Worm (Caenorhabditis elegans) whole organism, early embryonic: ENCODE results near the gene Y32B12B.1.

Experiments
- B0310.2 ChIP-seq: sonication (generic microtip); optimal IDR thresholded peaks from 2 replicates; lab custom pipeline; 2016; ENCODE audit warnings: mild to moderate bottlenecking, missing genetic modification characterization, missing compliant biosample characterization
- F13C5.2 ChIP-seq: sonication (generic microtip); optimal IDR thresholded peaks from 2 replicates; lab custom pipeline; 2017; ENCODE audit warnings: mild to moderate bottlenecking, missing genetic modification characterization, inconsistent platforms, missing compliant biosample characterization
- aly-1 ChIP-seq: sonication (generic microtip); optimal IDR thresholded peaks from 2 replicates; lab custom pipeline; 2016; ENCODE audit warnings: missing genetic modification characterization, missing compliant biosample characterization
- ama-1 ChIP-seq: fragments of 150-350 bp; optimal IDR thresholded peaks from 2 replicates; lab custom pipeline; 2014
- ceh-13 ChIP-seq: fragments of 200-800 bp; sonication (Bioruptor generic); optimal IDR thresholded peaks from 2 replicates; lab custom pipeline; 2018; ENCODE audit warnings: mild to moderate bottlenecking, missing genetic modification characterization, missing compliant biosample characterization
- ceh-36 ChIP-seq: sonication (generic microtip); optimal IDR thresholded peaks from 2 replicates; lab custom pipeline; 2016; ENCODE audit warnings: missing genetic modification characterization, inconsistent platforms, missing compliant biosample characterization
- ets-7 ChIP-seq: sonication (generic microtip); optimal IDR thresholded peaks from 2 replicates; lab custom pipeline; 2016; ENCODE audit warnings: missing genotype, missing genetic modification characterization, missing compliant biosample characterization
- flt-1 ChIP-seq: fragments of 200-800 bp; sonication (Bioruptor generic); IDR thresholded peaks from 2 replicates; pipeline ENCODE4 v1.3.6; 2022; ENCODE audit warnings: missing genetic modification characterization, missing compliant biosample characterization
- hmbx-1 ChIP-seq: sonication (generic microtip); optimal IDR thresholded peaks from 2 replicates; lab custom pipeline; 2016; ENCODE audit warnings: mild to moderate bottlenecking, missing genetic modification characterization, missing compliant biosample characterization
- hmg-4 ChIP-seq: fragments of 200-800 bp; sonication (Bioruptor generic); optimal IDR thresholded peaks from 2 replicates; lab custom pipeline; 2018; ENCODE audit warnings: mild to moderate bottlenecking, missing genetic modification characterization, missing compliant biosample characterization
- hnd-1 ChIP-seq: sonication (generic microtip); optimal IDR thresholded peaks from 2 replicates; lab custom pipeline; 2016; ENCODE audit warnings: missing genetic modification characterization, missing compliant biosample characterization
- pes-1 ChIP-seq: fragments of 200-800 bp; sonication (Bioruptor generic); IDR thresholded peaks from 2 replicates; pipeline ENCODE4 v1.3.6; 2022; ENCODE audit warnings: missing genetic modification reagents, missing genetic modification characterization, missing compliant biosample characterization
- scrt-1 ChIP-seq: fragments of 200-800 bp; sonication (Bioruptor generic); IDR thresholded peaks from 2 replicates; pipeline ENCODE4 v1.3.6; 2022; ENCODE audit warnings: missing genetic modification characterization, missing compliant biosample characterization
- sea-1 ChIP-seq: fragments of 200-800 bp; sonication (Bioruptor generic); conservative IDR thresholded peaks from 2 replicates; pipeline ENCODE4 v1.3.6; 2022; ENCODE audit warnings: missing genetic modification characterization, missing compliant biosample characterization
- tbx-11 ChIP-seq: fragments of 200-800 bp; sonication (Bioruptor generic); IDR thresholded peaks from 2 replicates; pipeline ENCODE4 v1.3.6; 2022; ENCODE audit warnings: missing genetic modification characterization, missing compliant biosample characterization
- tbx-37 ChIP-seq: fragments of 200-800 bp; sonication (Bioruptor generic); conservative IDR thresholded peaks from 2 replicates; pipeline ENCODE4 v1.3.6; 2022; ENCODE audit warnings: missing genetic modification reagents, missing genetic modification characterization, missing compliant biosample characterization
- tra-4 ChIP-seq: sonication (generic microtip); optimal IDR thresholded peaks from 2 replicates; lab custom pipeline; 2017; ENCODE audit warnings: missing genetic modification characterization, missing compliant biosample characterization

Gene Y32B12B.1

ce11 chrV:16534000-16534399 lies 2.8 kb upstream of the Y32B12B.1 start, which contains the start of gene cpr-2:
TSS of gene cpr-2 (minus strand) at chrV:16534100.
- no peak for TF ChIP-seq ama-1 (lab: Kevin White, UChicago)
- TF ChIP-seq hmbx-1 (tag; lab: Kevin White, UChicago), result no peak
- no peak for TF ChIP-seq sea-1
- no peak for TF ChIP-seq ceh-13 (GFP tag; lab: Kevin White, UChicago)
- TF ChIP-seq tbx-37 (GFP tag; lab: Robert Waterston, UW), result no peak
- TF ChIP-seq tra-4 (tag; lab: Kevin White, UChicago), result no peak
- TF ChIP-seq flt-1 (GFP tag; lab: Robert Waterston, UW), result no peak
- TF ChIP-seq pes-1 (GFP tag; lab: Robert Waterston, UW), result no peak
- no peak for TF ChIP-seq tbx-11 (GFP tag; lab: Robert Waterston, UW)
- no peak for TF ChIP-seq hmg-4 (GFP tag; lab: Kevin White, UChicago)
- TF ChIP-seq ceh-36 (tag; lab: Kevin White, UChicago), result no peak
- no peak for TF ChIP-seq aly-1
- no peak for TF ChIP-seq scrt-1 (GFP tag; lab: Robert Waterston, UW)
- TF ChIP-seq hnd-1, result no peak

- TF ChIP-seq ets-7 (tag; lab: Kevin White, UChicago), result no peak
- no peak for TF ChIP-seq hmbx-1 (tag; lab: Kevin White, UChicago)
- no peak for TF ChIP-seq tbx-37 (GFP tag; lab: Robert Waterston, UW)
- TF ChIP-seq hnd-1, result no peak
- no peak for TF ChIP-seq ceh-36 (tag; lab: Kevin White, UChicago)
- no peak for TF ChIP-seq ceh-13 (GFP tag; lab: Kevin White, UChicago)
- no peak for TF ChIP-seq ama-1 (lab: Kevin White, UChicago)
- TF ChIP-seq B0310.2 (tag; lab: Kevin White, UChicago), result no peak
- TF ChIP-seq pes-1 (GFP tag; lab: Robert Waterston, UW), result no peak
- no peak for TF ChIP-seq tra-4 (tag; lab: Kevin White, UChicago)
- TF ChIP-seq hmg-4 (GFP tag; lab: Kevin White, UChicago), result no peak
- no peak for TF ChIP-seq F13C5.2 (tag; lab: Kevin White, UChicago)
- TF ChIP-seq flt-1 (GFP tag; lab: Robert Waterston, UW), result no peak
- TF ChIP-seq scrt-1 (GFP tag; lab: Robert Waterston, UW), result no peak
- no peak for TF ChIP-seq tbx-11 (GFP tag; lab: Robert Waterston, UW)
- TF ChIP-seq sea-1, result no peak
Measured at ce11 chrV:16535172-16535571, 1.6 kb upstream of the Y32B12B.1 start, which contains the start of gene Y32B12B.8. TSS of gene Y32B12B.8 (plus strand) at chrV:16535472.

- TF ChIP-seq tbx-11 (GFP tag; lab: Robert Waterston, UW) (no peak), flt-1 (GFP tag; lab: Robert Waterston, UW) (no peak), tbx-37 (GFP tag; lab: Robert Waterston, UW) (no peak), ceh-36 (tag; lab: Kevin White, UChicago) (no peak), hmbx-1 (tag; lab: Kevin White, UChicago) (no peak), ceh-13 (GFP tag; lab: Kevin White, UChicago) (no peak), F13C5.2 (tag; lab: Kevin White, UChicago) (no peak), ets-7 (tag; lab: Kevin White, UChicago) (no peak), hmg-4 (GFP tag; lab: Kevin White, UChicago) (no peak), scrt-1 (GFP tag; lab: Robert Waterston, UW) (no peak)
Measured at ce11 chrV:16537908-16538446, 1.2 kb downstream of the Y32B12B.1 start, which contains the start of gene Y32B12B.2. TSS of gene Y32B12B.2 (plus strand) at chrV:16538396.

ce11 chrV:16539666-16540065 lies 2.9 kb downstream of the Y32B12B.1 start:
- no peak for TF ChIP-seq F13C5.2 (tag; lab: Kevin White, UChicago)
- no peak for TF ChIP-seq hnd-1
- TF ChIP-seq scrt-1 (GFP tag; lab: Robert Waterston, UW), result no peak
- no peak for TF ChIP-seq tbx-11 (GFP tag; lab: Robert Waterston, UW)
- no peak for TF ChIP-seq aly-1
- TF ChIP-seq tbx-37 (GFP tag; lab: Robert Waterston, UW), result no peak
- no peak for TF ChIP-seq sea-1

- TF ChIP-seq scrt-1 (GFP tag; lab: Robert Waterston, UW) (no peak), tbx-11 (GFP tag; lab: Robert Waterston, UW) (no peak), hnd-1 (no peak), ceh-36 (tag; lab: Kevin White, UChicago) (no peak), flt-1 (GFP tag; lab: Robert Waterston, UW) (no peak), ets-7 (tag; lab: Kevin White, UChicago) (no peak), B0310.2 (tag; lab: Kevin White, UChicago) (no peak)
Measured at ce11 chrV:16540657-16541056, 3.9 kb downstream of the Y32B12B.1 start.

- TF ChIP-seq flt-1 (GFP tag; lab: Robert Waterston, UW) (no peak), aly-1 (no peak), ceh-36 (tag; lab: Kevin White, UChicago) (no peak), hmg-4 (GFP tag; lab: Kevin White, UChicago) (no peak), F13C5.2 (tag; lab: Kevin White, UChicago) (no peak), sea-1 (no peak), ets-7 (tag; lab: Kevin White, UChicago) (no peak), B0310.2 (tag; lab: Kevin White, UChicago) (no peak), pes-1 (GFP tag; lab: Robert Waterston, UW) (no peak), ceh-13 (GFP tag; lab: Kevin White, UChicago) (no peak), tra-4 (tag; lab: Kevin White, UChicago) (no peak), scrt-1 (GFP tag; lab: Robert Waterston, UW) (no peak), tbx-11 (GFP tag; lab: Robert Waterston, UW) (no peak), tbx-37 (GFP tag; lab: Robert Waterston, UW) (no peak), hmbx-1 (tag; lab: Kevin White, UChicago) (no peak), ama-1 (lab: Kevin White, UChicago) (no peak), hnd-1 (no peak)
Measured at ce11 chrV:16550680-16551079, 13.9 kb downstream of the Y32B12B.1 start, which contains the start of gene srbc-65. TSS of gene srbc-65 (plus strand) at chrV:16550980.

ce11 chrV:16552929-16553328 lies 16.1 kb downstream of the Y32B12B.1 start, which contains the start of gene Y32B12B.4:
TSS of gene Y32B12B.4 (plus strand) at chrV:16553327.
- TF ChIP-seq B0310.2 (tag; lab: Kevin White, UChicago) (peak; percentile 5), aly-1 (peak; percentile 16), ama-1 (lab: Kevin White, UChicago) (no peak), F13C5.2 (tag; lab: Kevin White, UChicago) (no peak), hnd-1 (peak; percentile 13), ceh-13 (GFP tag; lab: Kevin White, UChicago) (peak; percentile 41), scrt-1 (GFP tag; lab: Robert Waterston, UW) (peak; percentile 82), pes-1 (GFP tag; lab: Robert Waterston, UW) (peak; percentile 92), tra-4 (tag; lab: Kevin White, UChicago) (no peak), ets-7 (tag; lab: Kevin White, UChicago) (peak; percentile 2), tbx-11 (GFP tag; lab: Robert Waterston, UW) (peak; percentile 74), flt-1 (GFP tag; lab: Robert Waterston, UW) (no peak), hmbx-1 (tag; lab: Kevin White, UChicago) (no peak), ceh-36 (tag; lab: Kevin White, UChicago) (no peak), tbx-37 (GFP tag; lab: Robert Waterston, UW) (peak; percentile 79), sea-1 (peak; percentile 54; the same call in 1 of the 2 replicates), hmg-4 (GFP tag; lab: Kevin White, UChicago) (peak; percentile 49)
